Fruit fly (Drosophila melanogaster): ENCODE data around the gene CkIIalpha-i3.

The CkIIalpha-i3 gene

dm6 chr3L:751516-752125 is 41.2 kb upstream of the CkIIalpha-i3 start (continued):
- peak; percentile 13 for TF ChIP-seq Sox102F (GFP tag; optimal IDR thresholded peaks at IDR 0.05)
- TF ChIP-seq Ets21C (GFP tag; optimal IDR thresholded peaks at IDR 0.05) = no peak
- TF ChIP-seq CG31627 (GFP tag; optimal IDR thresholded peaks at IDR 0.05) = peak; percentile 60
- TF ChIP-seq Hr39 (GFP tag; optimal IDR thresholded peaks at IDR 0.05) = peak; percentile 61
- TF ChIP-seq CG11294 (GFP tag; IDR thresholded peaks at IDR 0.05) = peak; percentile 72
- TF ChIP-seq Eip78C (GFP tag) = no peak
- TF ChIP-seq fd59A (GFP tag; optimal IDR thresholded peaks at IDR 0.05) = peak; percentile 7
- no peak for TF ChIP-seq CG16779 (tag; optimal IDR thresholded peaks at IDR 0.05)
- peak; percentile 42 for TF ChIP-seq CG6854 (GFP tag; optimal IDR thresholded peaks at IDR 0.05)
- peak; percentile 85 for TF ChIP-seq eg (GFP tag; IDR thresholded peaks at IDR 0.05)
- peak; percentile 23 for TF ChIP-seq cyc (GFP tag; optimal IDR thresholded peaks at IDR 0.05)
- TF ChIP-seq CG3919 (GFP tag; optimal IDR thresholded peaks at IDR 0.05) = peak; percentile 36
- no peak for TF ChIP-seq salr (GFP tag; optimal IDR thresholded peaks at IDR 0.05)
- TF ChIP-seq dsx (GFP tag; optimal IDR thresholded peaks at IDR 0.05; ENCODE audit: poor library complexity, severe bottlenecking) = peak; percentile 69
- TF ChIP-seq CG6276 (GFP tag; optimal IDR thresholded peaks at IDR 0.05) = peak; percentile 33
- TF ChIP-seq topi (GFP tag; optimal IDR thresholded peaks at IDR 0.05) = peak; percentile 48
- TF ChIP-seq Hr4 (GFP tag; optimal IDR thresholded peaks at IDR 0.05) = peak; percentile 41
- TF ChIP-seq ss (GFP tag; optimal IDR thresholded peaks at IDR 0.05) = peak; percentile 14 to 46
- peak; percentile 35 for TF ChIP-seq Sox14 (GFP tag; optimal IDR thresholded peaks at IDR 0.05)
- TF ChIP-seq dac (GFP tag; optimal IDR thresholded peaks at IDR 0.05) = peak; percentile 31
- no peak for TF ChIP-seq Eip75B (GFP tag; optimal IDR thresholded peaks at IDR 0.05)
- TF ChIP-seq achi (GFP tag; optimal IDR thresholded peaks at IDR 0.05) = peak; percentile 41
- TF ChIP-seq Ets96B (tag; optimal IDR thresholded peaks at IDR 0.05) = peak; percentile 31

dm6 chr3L:750614-751293 is 40.3 kb upstream of the CkIIalpha-i3 start:
- TF ChIP-seq Blimp-1 (GFP tag; optimal IDR thresholded peaks at IDR 0.05) = no peak
- TF ChIP-seq Ets21C (GFP tag; optimal IDR thresholded peaks at IDR 0.05) = no peak
- TF ChIP-seq Smox (GFP tag; optimal IDR thresholded peaks at IDR 0.05) = no peak
- no peak for TF ChIP-seq Sox14 (GFP tag; optimal IDR thresholded peaks at IDR 0.05)

- no peak for TF ChIP-seq Ets21C (GFP tag; optimal IDR thresholded peaks at IDR 0.05)
- no peak for TF ChIP-seq acj6 (GFP tag; optimal IDR thresholded peaks at IDR 0.05)
- TF ChIP-seq CG11294 (GFP tag; IDR thresholded peaks at IDR 0.05) = no peak; the same call in 1 of the 2 replicates
- TF ChIP-seq CG10669 (GFP tag; optimal IDR thresholded peaks at IDR 0.05) = peak; percentile 29
- peak; percentile 51 for TF ChIP-seq CG6276 (GFP tag; optimal IDR thresholded peaks at IDR 0.05)
- peak; percentile 1 for TF ChIP-seq fd59A (GFP tag; optimal IDR thresholded peaks at IDR 0.05)
- peak; percentile 61 for TF ChIP-seq esn (GFP tag; optimal IDR thresholded peaks at IDR 0.05)
- peak; percentile 86 for TF ChIP-seq Eip78C (GFP tag)
- no peak for TF ChIP-seq CG4318 (GFP tag; optimal IDR thresholded peaks at IDR 0.05)
- TF ChIP-seq Smox (GFP tag; optimal IDR thresholded peaks at IDR 0.05) = peak; percentile 11
- peak; percentile 62 for TF ChIP-seq net (GFP tag; optimal IDR thresholded peaks at IDR 0.05)
- no peak for TF ChIP-seq Hr39 (GFP tag; optimal IDR thresholded peaks at IDR 0.05)
- TF ChIP-seq CG11902 (GFP tag; optimal IDR thresholded peaks at IDR 0.05) = no peak
- no peak for TF ChIP-seq Hr38 (GFP tag; optimal IDR thresholded peaks at IDR 0.05)
- peak; percentile 30 for TF ChIP-seq Ets96B (tag; optimal IDR thresholded peaks at IDR 0.05)
- TF ChIP-seq CG3919 (GFP tag; optimal IDR thresholded peaks at IDR 0.05) = peak; percentile 68
- TF ChIP-seq Met (GFP tag; optimal IDR thresholded peaks at IDR 0.05) = peak; percentile 17
- no peak for TF ChIP-seq Sox15 (GFP tag; optimal IDR thresholded peaks at IDR 0.05)
- TF ChIP-seq cyc (GFP tag; optimal IDR thresholded peaks at IDR 0.05) = no peak
- no peak for TF ChIP-seq CG8319 (GFP tag; optimal IDR thresholded peaks at IDR 0.05)
- TF ChIP-seq svp (GFP tag) = peak; percentile 79
- TF ChIP-seq Hr4 (GFP tag; optimal IDR thresholded peaks at IDR 0.05) = no peak
- no peak for TF ChIP-seq lz (GFP tag; optimal IDR thresholded peaks at IDR 0.05)
- peak; percentile 71 for TF ChIP-seq Sox14 (GFP tag; optimal IDR thresholded peaks at IDR 0.05)
- peak; percentile 73 for TF ChIP-seq fkh (GFP tag; optimal IDR thresholded peaks at IDR 0.05)
- TF ChIP-seq CG6792 (GFP tag; optimal IDR thresholded peaks at IDR 0.05) = no peak
- TF ChIP-seq Blimp-1 (GFP tag; optimal IDR thresholded peaks at IDR 0.05) = peak; percentile 6
- TF ChIP-seq achi (GFP tag; optimal IDR thresholded peaks at IDR 0.05) = peak; percentile 46
- TF ChIP-seq pdm3 (GFP tag; optimal IDR thresholded peaks at IDR 0.05) = peak; percentile 7
- no peak for TF ChIP-seq OdsH (GFP tag; optimal IDR thresholded peaks at IDR 0.05)
- TF ChIP-seq CG6854 (GFP tag; optimal IDR thresholded peaks at IDR 0.05) = peak; percentile 90
- peak; percentile 69 for TF ChIP-seq dsx (GFP tag; optimal IDR thresholded peaks at IDR 0.05; ENCODE audit: poor library complexity, severe bottlenecking)
- TF ChIP-seq CG7368 (GFP tag; optimal IDR thresholded peaks at IDR 0.05) = peak; percentile 55
- peak; percentile 11 for TF ChIP-seq CG3032 (tag; optimal IDR thresholded peaks at IDR 0.05)
- TF ChIP-seq Gug (GFP tag; IDR thresholded peaks at IDR 0.05) = peak; percentile 38; the same call in 1 of the 2 replicates
Observed at dm6 chr3L:749199-749538, 38.8 kb upstream of the CkIIalpha-i3 start, which contains the start of gene emc. TSS of gene emc (plus strand) at chr3L:749400.

All from whole organism, prepupa.